Worm (Caenorhabditis elegans) whole organism, young adult: ENCODE data around the gene F08G2.4.

Source experiments
- D2030.7 ChIP-seq: fragments of 200-800 bp; sonication (Bioruptor generic); IDR thresholded peaks from 2 replicates; pipeline ENCODE4 v1.3.6; 2022; ENCODE audit warnings: missing genetic modification reagents, missing genetic modification characterization, missing compliant biosample characterization
- F10E7.11 ChIP-seq: sonication (generic microtip); optimal IDR thresholded peaks from 2 replicates; lab custom pipeline; 2017; ENCODE audit warnings: mild to moderate bottlenecking, missing genetic modification characterization, moderate library complexity, missing compliant biosample characterization
- F37B4.10 ChIP-seq: fragments of 200-800 bp; sonication (Bioruptor generic); IDR thresholded peaks from 2 replicates; pipeline ENCODE4 v1.3.6; 2022; ENCODE audit warnings: missing genetic modification characterization, missing compliant biosample characterization
- F49E8.2 ChIP-seq: sonication (generic microtip); optimal IDR thresholded peaks from 3 replicates; lab custom pipeline; 2017; ENCODE audit warnings: missing genetic modification characterization, mild to moderate bottlenecking, missing compliant biosample characterization, antibody characterized with exemption, moderate library complexity; ENCODE audit not compliant: insufficient read depth
- F57A8.1 ChIP-seq: fragments of 200-800 bp; sonication (Bioruptor generic); optimal IDR thresholded peaks from 2 replicates; lab custom pipeline; 2018; ENCODE audit warnings: mild to moderate bottlenecking, missing genetic modification characterization, moderate library complexity, missing compliant biosample characterization
- T07F8.4 ChIP-seq: sonication (generic microtip); optimal IDR thresholded peaks from 2 replicates; lab custom pipeline; 2016; ENCODE audit warnings: mild to moderate bottlenecking, missing genetic modification characterization, moderate library complexity, missing compliant biosample characterization
- T26A5.8 ChIP-seq: sonication (generic microtip); optimal IDR thresholded peaks from 2 replicates; lab custom pipeline; 2016; ENCODE audit warnings: missing genetic modification characterization, missing compliant biosample characterization
- Y79H2A.3 ChIP-seq: fragments of 200-800 bp; sonication (Bioruptor generic); conservative IDR thresholded peaks from 2 replicates; pipeline ENCODE4 v1.3.6; 2022; ENCODE audit warnings: missing genetic modification reagents, missing genetic modification characterization, missing compliant biosample characterization
- aptf-3 ChIP-seq: fragments of 200-800 bp; sonication (Bioruptor generic); IDR thresholded peaks from 2 replicates; pipeline ENCODE4 v1.3.6; 2022; ENCODE audit warnings: missing genetic modification characterization, missing compliant biosample characterization
- atf-7 ChIP-seq: sonication (generic microtip); optimal IDR thresholded peaks from 2 replicates; lab custom pipeline; 2017; ENCODE audit warnings: mild to moderate bottlenecking, missing genetic modification characterization, missing compliant biosample characterization
- athp-1 ChIP-seq: sonication (generic microtip); optimal IDR thresholded peaks from 2 replicates; lab custom pipeline; 2017; ENCODE audit warnings: mild to moderate bottlenecking, missing genetic modification characterization, missing compliant biosample characterization
- bed-1 ChIP-seq: fragments of 200-800 bp; sonication (Bioruptor generic); IDR thresholded peaks from 2 replicates; pipeline ENCODE4 v1.3.6; 2022; ENCODE audit warnings: missing genetic modification reagents, missing genetic modification characterization, missing compliant biosample characterization
- cebp-1 ChIP-seq, 2 experiments: fragments of 200-800 bp in 1 of 2; sonication (Bioruptor generic) in 1 of 2; sonication (generic microtip) in 1 of 2; IDR thresholded peaks in 1 of 2; optimal IDR thresholded peaks in 1 of 2; 2 replicates each; pipeline versions ENCODE4 v1.3.6 to Lab custom; 2017 to 2022; ENCODE audit warnings: missing compliant biosample characterization in 2 of 2, missing genetic modification characterization in 2 of 2, mild to moderate bottlenecking in 1 of 2, missing genetic modification reagents in 1 of 2, moderate library complexity in 1 of 2
- ceh-27 ChIP-seq: fragments of 200-800 bp; sonication (Bioruptor generic); optimal IDR thresholded peaks from 2 replicates; lab custom pipeline; 2018; ENCODE audit warnings: mild to moderate bottlenecking, missing genetic modification characterization, moderate library complexity, missing compliant biosample characterization
- ceh-40 ChIP-seq: fragments of 200-800 bp; sonication (Bioruptor generic); IDR thresholded peaks from 2 replicates; pipeline ENCODE4 v1.3.6; 2022; ENCODE audit warnings: missing genetic modification characterization, missing compliant biosample characterization
- ceh-58 ChIP-seq: fragments of 200-800 bp; sonication (Bioruptor generic); IDR thresholded peaks from 2 replicates; pipeline ENCODE4 v1.3.6; 2022; ENCODE audit warnings: missing genetic modification characterization, missing compliant biosample characterization
- ceh-79 ChIP-seq: sonication (generic microtip); optimal IDR thresholded peaks from 2 replicates; lab custom pipeline; 2017; ENCODE audit warnings: mild to moderate bottlenecking, missing genetic modification characterization, missing compliant biosample characterization
- ceh-91 ChIP-seq: fragments of 200-800 bp; sonication (Bioruptor generic); IDR thresholded peaks from 2 replicates; pipeline ENCODE4 v1.3.6; 2022; ENCODE audit warnings: missing genetic modification reagents, missing genetic modification characterization, missing compliant biosample characterization
- chd-7 ChIP-seq: sonication (generic microtip); optimal IDR thresholded peaks from 2 replicates; lab custom pipeline; 2016; ENCODE audit warnings: mild to moderate bottlenecking, missing genetic modification characterization, moderate library complexity, missing compliant biosample characterization
- dox-1 ChIP-seq: fragments of 200-800 bp; sonication (Bioruptor generic); IDR thresholded peaks from 2 replicates; pipeline ENCODE4 v1.3.6; 2022; ENCODE audit warnings: missing genetic modification reagents, missing genetic modification characterization, missing compliant biosample characterization
- dpff-1 ChIP-seq: sonication (generic microtip); optimal IDR thresholded peaks from 2 replicates; lab custom pipeline; 2017; ENCODE audit warnings: mild to moderate bottlenecking, missing genetic modification characterization, missing compliant biosample characterization
- ekl-4 ChIP-seq: fragments of 200-800 bp; sonication (Bioruptor generic); IDR thresholded peaks from 2 replicates; pipeline ENCODE4 v1.3.6; 2022; ENCODE audit warnings: missing genetic modification reagents, missing genetic modification characterization, missing compliant biosample characterization
- ets-4 ChIP-seq: fragments of 200-800 bp; sonication (Bioruptor generic); optimal IDR thresholded peaks from 2 replicates; lab custom pipeline; 2018; ENCODE audit warnings: mild to moderate bottlenecking, missing genetic modification characterization, missing compliant biosample characterization
- him-1 ChIP-seq: sonication (generic microtip); optimal IDR thresholded peaks from 2 replicates; lab custom pipeline; 2016; ENCODE audit warnings: missing genotype, missing genetic modification reagents, missing genetic modification characterization, missing compliant biosample characterization
- hmg-1.2 ChIP-seq: fragments of 200-800 bp; sonication (Bioruptor generic); IDR thresholded peaks from 2 replicates; pipeline ENCODE4 v1.3.6; 2022; ENCODE audit warnings: missing genetic modification reagents, missing genetic modification characterization, missing compliant biosample characterization
- hmg-20 ChIP-seq: fragments of 200-800 bp; sonication (Bioruptor generic); IDR thresholded peaks from 2 replicates; pipeline ENCODE4 v1.3.6; 2022; ENCODE audit warnings: missing genetic modification reagents, missing genetic modification characterization, missing compliant biosample characterization
- hrde-1 ChIP-seq: sonication (generic microtip); optimal IDR thresholded peaks from 2 replicates; lab custom pipeline; 2016; ENCODE audit warnings: missing genetic modification characterization, mild to moderate bottlenecking, missing compliant biosample characterization, moderate library complexity, missing genotype, missing genetic modification reagents, borderline replicate concordance
- lin-35 ChIP-seq, 3 experiments: fragments of 150-350 bp in 2 of 3; sonication (generic microtip) in 1 of 3; optimal IDR thresholded peaks; 2 replicates each; lab custom pipeline; 2014 to 2018; ENCODE audit warnings: missing biosample characterization in 3 of 3, missing genetic modification characterization in 3 of 3, missing genetic modification reagents in 3 of 3
- lin-40 ChIP-seq: sonication (generic microtip); optimal IDR thresholded peaks from 2 replicates; lab custom pipeline; 2016; ENCODE audit warnings: missing genetic modification characterization, mild to moderate bottlenecking, missing compliant biosample characterization, missing genotype, missing genetic modification reagents
- lir-1 ChIP-seq: fragments of 200-800 bp; sonication (Bioruptor generic); conservative IDR thresholded peaks from 2 replicates; pipeline ENCODE4 v1.3.6; 2022; ENCODE audit warnings: missing genetic modification reagents, missing genetic modification characterization, missing compliant biosample characterization
- mel-28 ChIP-seq: sonication (generic microtip); optimal IDR thresholded peaks from 2 replicates; lab custom pipeline; 2016; ENCODE audit warnings: borderline replicate concordance, mild to moderate bottlenecking, missing genetic modification characterization, missing compliant biosample characterization
- nfya-1 ChIP-seq: sonication (generic microtip); optimal IDR thresholded peaks from 2 replicates; lab custom pipeline; 2017; ENCODE audit warnings: antibody characterized with exemption, missing compliant biosample characterization, missing genetic modification characterization, borderline replicate concordance; ENCODE audit not compliant: insufficient read depth
- nhr-179 ChIP-seq: sonication (generic microtip); optimal IDR thresholded peaks from 2 replicates; lab custom pipeline; 2016; ENCODE audit warnings: mild to moderate bottlenecking, missing genetic modification characterization, missing compliant biosample characterization
- nhr-80 ChIP-seq: sonication (generic microtip); optimal IDR thresholded peaks from 2 replicates; lab custom pipeline; 2016; ENCODE audit warnings: missing genetic modification characterization, missing compliant biosample characterization
- pbrm-1 ChIP-seq: fragments of 200-800 bp; sonication (Bioruptor generic); IDR thresholded peaks from 2 replicates; pipeline ENCODE4 v1.3.6; 2022; ENCODE audit warnings: missing genetic modification reagents, missing genetic modification characterization, missing compliant biosample characterization
- rcor-1 ChIP-seq: fragments of 200-800 bp; sonication (Bioruptor generic); IDR thresholded peaks from 2 replicates; pipeline ENCODE4 v1.3.6; 2022; ENCODE audit warnings: missing genetic modification reagents, missing genetic modification characterization, missing compliant biosample characterization
- rec-8 ChIP-seq, 2 experiments: sonication (generic microtip); optimal IDR thresholded peaks; 2 replicates each; lab custom pipeline; 2016; ENCODE audit warnings: mild to moderate bottlenecking in 2 of 2, missing genetic modification characterization in 2 of 2, missing genetic modification reagents in 2 of 2, missing genotype in 2 of 2, missing biosample characterization in 1 of 2, missing compliant biosample characterization in 1 of 2, moderate library complexity in 1 of 2
- sea-2 ChIP-seq: fragments of 200-800 bp; sonication (Bioruptor generic); IDR thresholded peaks from 2 replicates; pipeline ENCODE4 v1.3.6; 2022; ENCODE audit warnings: missing genetic modification characterization, missing compliant biosample characterization
- snpc-4 ChIP-seq, 5 experiments: fragments of 150-350 bp in 1 of 5; sonication (generic microtip) in 4 of 5; optimal IDR thresholded peaks; 2 replicates each; lab custom pipeline; 2014 to 2018; ENCODE audit warnings: missing genetic modification characterization in 5 of 5, missing biosample characterization in 3 of 5, antibody characterized with exemption in 2 of 5, mild to moderate bottlenecking in 2 of 5, missing compliant biosample characterization in 2 of 5, missing genotype in 2 of 5, moderate library complexity in 2 of 5, missing genetic modification reagents in 1 of 5
- zim-3 ChIP-seq: sonication (generic microtip); optimal IDR thresholded peaks from 2 replicates; lab custom pipeline; 2017; ENCODE audit warnings: mild to moderate bottlenecking, missing genetic modification characterization, moderate library complexity, missing compliant biosample characterization

F08G2.4 gene

ce11 chrII:13858352-13858751 is 27.9 kb downstream of the F08G2.4 start (continued):
- no peak for TF ChIP-seq F49E8.2 (tag; lab: Kevin White, UChicago)
- TF ChIP-seq ekl-4 (GFP tag; lab: Robert Waterston, UW) = no peak
- no peak for TF ChIP-seq T07F8.4 (tag; lab: Kevin White, UChicago)
- TF ChIP-seq him-1 = no peak
- TF ChIP-seq F10E7.11 (tag; lab: Kevin White, UChicago) = no peak
- no peak for TF ChIP-seq hrde-1 (tag; lab: Kevin White, UChicago)
- no peak for TF ChIP-seq zim-3 (tag; lab: Kevin White, UChicago)

DNA sequence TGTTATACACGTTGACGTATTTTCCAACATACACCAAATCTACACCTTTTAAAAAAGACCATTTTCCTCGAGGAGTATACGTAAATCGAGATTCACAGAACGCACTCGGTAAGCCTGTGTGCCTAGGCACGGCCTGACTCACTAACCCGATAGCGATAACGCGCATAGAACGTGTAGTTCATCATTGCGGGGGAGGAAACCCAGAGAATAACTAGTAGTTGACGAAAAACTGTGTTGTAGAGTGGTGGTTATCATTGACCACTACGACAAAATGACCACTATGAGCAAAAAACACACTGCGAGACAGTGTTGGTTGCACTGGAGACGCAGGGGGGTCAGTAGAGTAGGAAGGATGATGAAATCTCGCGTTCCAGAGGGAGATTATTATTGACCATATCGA is 29.4 kb downstream of the F08G2.4 start:
- TF ChIP-seq lin-35 (GFP tag; optimal IDR thresholded peaks at IDR 0.05; lab: Kevin White, UChicago) = no peak
- peak; percentile 23 for TF ChIP-seq nhr-80
- no peak for TF ChIP-seq nfya-1 (tag; lab: Kevin White, UChicago)
- TF ChIP-seq F37B4.10 (GFP tag; lab: Robert Waterston, UW) = no peak
- no peak for TF ChIP-seq Y79H2A.3 (GFP tag; lab: Robert Waterston, UW)
- TF ChIP-seq F57A8.1 (GFP tag; lab: Kevin White, UChicago) = no peak
- TF ChIP-seq dox-1 (GFP tag; lab: Robert Waterston, UW) = no peak
- TF ChIP-seq rec-8 (tag; optimal IDR thresholded peaks at IDR 0.05; lab: Kevin White, UChicago) = no peak
- no peak for TF ChIP-seq ets-4
- TF ChIP-seq ceh-79 = no peak
- no peak for TF ChIP-seq dpff-1 (tag; lab: Kevin White, UChicago)
- no peak for TF ChIP-seq T26A5.8
- no peak for TF ChIP-seq athp-1 (tag; lab: Kevin White, UChicago)
- TF ChIP-seq pbrm-1 (GFP tag; lab: Robert Waterston, UW) = no peak
- no peak for TF ChIP-seq atf-7 (tag; lab: Kevin White, UChicago)
- TF ChIP-seq aptf-3 = no peak
- no peak for TF ChIP-seq bed-1 (GFP tag; lab: Robert Waterston, UW)
- TF ChIP-seq cebp-1 (GFP tag; IDR thresholded peaks at IDR 0.05; lab: Robert Waterston, UW) = no peak
- TF ChIP-seq cebp-1 (tag; optimal IDR thresholded peaks at IDR 0.05; lab: Kevin White, UChicago) = peak; percentile 39
- TF ChIP-seq chd-7 (tag; lab: Kevin White, UChicago) = no peak
- TF ChIP-seq ceh-91 = 0 out of 2 replicates have a peak, but pooled peaks have one; percentile 14
- TF ChIP-seq ceh-40 (GFP tag; lab: Robert Waterston, UW) = no peak
- TF ChIP-seq ceh-58 (GFP tag; lab: Robert Waterston, UW) = no peak
- TF ChIP-seq sea-2 (GFP tag; lab: Robert Waterston, UW) = no peak
- no peak for TF ChIP-seq snpc-4 (GFP tag; optimal IDR thresholded peaks at IDR 0.05; lab: Kevin White, UChicago)
- TF ChIP-seq snpc-4 (tag; optimal IDR thresholded peaks at IDR 0.05; lab: Kevin White, UChicago) = no peak
- TF ChIP-seq mel-28 (tag; lab: Kevin White, UChicago) = no peak
- TF ChIP-seq nhr-179 (tag; lab: Kevin White, UChicago) = no peak
- TF ChIP-seq hmg-1.2 (GFP tag; lab: Robert Waterston, UW) = peak; percentile 6; the same call in 1 of the 2 replicates
- TF ChIP-seq lin-40 = no peak

DNA sequence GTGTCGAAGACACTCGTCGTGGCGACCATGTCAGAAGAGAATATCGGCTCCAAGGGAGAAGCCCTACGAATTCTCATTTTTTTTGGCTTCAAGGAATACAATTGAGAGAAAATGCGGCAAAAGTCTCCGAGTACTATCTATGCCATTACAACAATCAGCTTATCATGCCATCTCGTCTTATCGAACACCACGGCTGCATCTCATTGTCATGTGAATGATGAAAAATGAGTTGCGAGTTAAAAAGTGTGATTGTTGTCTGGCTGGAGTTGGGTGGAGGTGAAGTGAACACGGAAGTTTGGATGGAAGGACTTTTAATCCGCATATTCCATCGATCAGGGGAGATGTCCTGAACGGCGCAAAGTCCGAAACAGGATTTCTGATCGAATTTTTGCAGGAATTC is 30.5 kb downstream of the F08G2.4 start:
- TF ChIP-seq hmg-20 (GFP tag; lab: Robert Waterston, UW) (no peak), ceh-27 (no peak), lir-1 (GFP tag; lab: Robert Waterston, UW) (no peak), D2030.7 (GFP tag; lab: Robert Waterston, UW) (no peak), nhr-80 (peak; percentile 84), cebp-1 (GFP tag; IDR thresholded peaks at IDR 0.05; lab: Robert Waterston, UW) (no peak), cebp-1 (tag; optimal IDR thresholded peaks at IDR 0.05; lab: Kevin White, UChicago) (peak; percentile 9), rcor-1 (GFP tag; lab: Robert Waterston, UW) (no peak), atf-7 (tag; lab: Kevin White, UChicago) (no peak)
